Worm (Caenorhabditis elegans) whole organism, mixed stage, embryonic: Measurements from ENCODE around the gene F18E9.4.

Source experiments
- M03D4.4 ChIP-seq: sonication (generic microtip); optimal IDR thresholded peaks from 2 replicates; lab custom pipeline; 2017; ENCODE audit warnings: mild to moderate bottlenecking, missing genetic modification characterization, missing compliant biosample characterization
- blmp-1 ChIP-seq: fragments of 150-350 bp; optimal IDR thresholded peaks from 2 replicates; lab custom pipeline; 2014; ENCODE audit warnings: missing biosample characterization, missing genetic modification characterization
- ceh-39 ChIP-seq: fragments of 150-350 bp; optimal IDR thresholded peaks from 2 replicates; lab custom pipeline; 2014; ENCODE audit warnings: missing biosample characterization, missing genetic modification characterization
- ceh-43 ChIP-seq: fragments of 200-800 bp; sonication (Bioruptor generic); optimal IDR thresholded peaks from 2 replicates; lab custom pipeline; 2018; ENCODE audit warnings: mild to moderate bottlenecking, missing genetic modification characterization, moderate library complexity, missing compliant biosample characterization
- ceh-83 ChIP-seq: fragments of 200-800 bp; sonication (Bioruptor generic); optimal IDR thresholded peaks from 2 replicates; lab custom pipeline; 2018; ENCODE audit warnings: mild to moderate bottlenecking, missing genetic modification characterization, missing compliant biosample characterization
- ces-1 ChIP-seq: fragments of 150-350 bp; optimal IDR thresholded peaks from 2 replicates; lab custom pipeline; 2014; ENCODE audit warnings: missing biosample characterization, missing genetic modification reagents, missing genetic modification characterization
- cnd-1 ChIP-seq: fragments of 200-800 bp; sonication (Bioruptor generic); optimal IDR thresholded peaks from 2 replicates; lab custom pipeline; 2018; ENCODE audit warnings: mild to moderate bottlenecking, missing genetic modification characterization, missing compliant biosample characterization
- drap-1 ChIP-seq: fragments of 200-800 bp; sonication (Bioruptor generic); optimal IDR thresholded peaks from 3 replicates; lab custom pipeline; 2018; ENCODE audit warnings: mild to moderate bottlenecking, missing genetic modification characterization, missing compliant biosample characterization
- elt-1 ChIP-seq: sonication (generic microtip); optimal IDR thresholded peaks from 2 replicates; lab custom pipeline; 2017; ENCODE audit warnings: missing genetic modification characterization, mild to moderate bottlenecking, missing compliant biosample characterization, antibody characterized with exemption, moderate library complexity, borderline replicate concordance; ENCODE audit not compliant: insufficient read depth
- elt-3 ChIP-seq: fragments of 150-350 bp; optimal IDR thresholded peaks from 2 replicates; lab custom pipeline; 2014; ENCODE audit warnings: missing biosample characterization, missing genetic modification characterization
- ham-2 ChIP-seq: fragments of 200-800 bp; sonication (Bioruptor generic); optimal IDR thresholded peaks from 2 replicates; lab custom pipeline; 2018; ENCODE audit warnings: mild to moderate bottlenecking, missing genetic modification characterization, missing compliant biosample characterization
- hlh-1 ChIP-seq: fragments of 150-350 bp; optimal IDR thresholded peaks from 2 replicates; lab custom pipeline; 2014; ENCODE audit warnings: missing biosample characterization, missing genetic modification reagents, missing genetic modification characterization
- lin-13 ChIP-seq: fragments of 150-350 bp; optimal IDR thresholded peaks from 2 replicates; lab custom pipeline; 2014; ENCODE audit warnings: missing biosample characterization, missing genetic modification characterization
- lin-32 ChIP-seq: fragments of 200-800 bp; sonication (Bioruptor generic); optimal IDR thresholded peaks from 2 replicates; lab custom pipeline; 2018; ENCODE audit warnings: mild to moderate bottlenecking, missing genetic modification characterization, missing compliant biosample characterization
- lsy-2 ChIP-seq: fragments of 150-350 bp; optimal IDR thresholded peaks from 2 replicates; lab custom pipeline; 2014; ENCODE audit warnings: missing biosample characterization, missing genetic modification characterization
- mep-1 ChIP-seq: fragments of 150-350 bp; optimal IDR thresholded peaks from 2 replicates; lab custom pipeline; 2017; ENCODE audit warnings: missing biosample characterization, missing genetic modification reagents, missing genetic modification characterization, inconsistent platforms
- mls-2 ChIP-seq: sonication (generic microtip); optimal IDR thresholded peaks from 2 replicates; lab custom pipeline; 2016; ENCODE audit warnings: mild to moderate bottlenecking, missing genetic modification characterization, moderate library complexity, missing compliant biosample characterization
- nhr-12 ChIP-seq: fragments of 150-350 bp; optimal IDR thresholded peaks from 2 replicates; lab custom pipeline; 2014; ENCODE audit warnings: missing biosample characterization, missing genetic modification characterization
- nhr-2 ChIP-seq: fragments of 150-350 bp; optimal IDR thresholded peaks from 2 replicates; lab custom pipeline; 2014; ENCODE audit warnings: missing biosample characterization, missing genetic modification characterization
- nhr-237 ChIP-seq: fragments of 150-350 bp; optimal IDR thresholded peaks from 2 replicates; lab custom pipeline; 2014; ENCODE audit warnings: missing biosample characterization, missing genetic modification characterization
- nhr-76 ChIP-seq: sonication (generic microtip); optimal IDR thresholded peaks from 2 replicates; lab custom pipeline; 2017; ENCODE audit warnings: missing biosample characterization, missing genetic modification characterization
- pha-4 ChIP-seq: fragments of 150-350 bp; optimal IDR thresholded peaks from 2 replicates; lab custom pipeline; 2018; ENCODE audit warnings: missing biosample characterization, missing genetic modification reagents, missing genetic modification characterization
- sem-2 ChIP-seq: fragments of 200-800 bp; sonication (Bioruptor generic); optimal IDR thresholded peaks from 2 replicates; lab custom pipeline; 2018; ENCODE audit warnings: mild to moderate bottlenecking, missing genetic modification characterization, missing compliant biosample characterization
- sptf-1 ChIP-seq: sonication (generic microtip); optimal IDR thresholded peaks from 2 replicates; lab custom pipeline; 2017; ENCODE audit warnings: mild to moderate bottlenecking, missing genetic modification characterization, moderate library complexity, missing compliant biosample characterization
- tbx-8 ChIP-seq: fragments of 200-800 bp; sonication (Bioruptor generic); optimal IDR thresholded peaks from 2 replicates; lab custom pipeline; 2018; ENCODE audit warnings: mild to moderate bottlenecking, missing genetic modification characterization, moderate library complexity, missing compliant biosample characterization
- unc-120 ChIP-seq: sonication (generic microtip); optimal IDR thresholded peaks from 2 replicates; lab custom pipeline; 2017; ENCODE audit warnings: missing genetic modification characterization, missing compliant biosample characterization; ENCODE audit not compliant: poor library complexity, severe bottlenecking
- unc-39 ChIP-seq: fragments of 150-350 bp; optimal IDR thresholded peaks from 2 replicates; lab custom pipeline; 2014; ENCODE audit warnings: missing biosample characterization, missing genetic modification characterization
- unc-62 ChIP-seq: fragments of 150-350 bp; optimal IDR thresholded peaks from 2 replicates; lab custom pipeline; 2014; ENCODE audit warnings: missing biosample characterization, missing genetic modification reagents, missing genetic modification characterization
- zip-8 ChIP-seq: fragments of 150-350 bp; optimal IDR thresholded peaks from 2 replicates; lab custom pipeline; 2014; ENCODE audit warnings: missing biosample characterization, missing genetic modification characterization
- ztf-11 ChIP-seq: fragments of 150-350 bp; optimal IDR thresholded peaks from 2 replicates; lab custom pipeline; 2014; ENCODE audit warnings: missing biosample characterization, missing genetic modification characterization

The F18E9.4 gene

ce11 chrX:8545971-8546442 is 34.3 kb upstream of the F18E9.4 start, which contains the start of gene sdha-1:
sdha-1 (minus strand) TSS chrX:8546021.
- no peak for TF ChIP-seq zip-8 (tag; lab: Kevin White, UChicago)
- peak; percentile 54 for TF ChIP-seq pha-4 (tag; lab: Kevin White, UChicago)
- TF ChIP-seq mep-1 = peak; percentile 74
- TF ChIP-seq nhr-2 (tag; lab: Kevin White, UChicago) = no peak
- TF ChIP-seq lin-13 (tag; lab: Kevin White, UChicago) = peak; percentile 71
- TF ChIP-seq cnd-1 (tag; lab: Kevin White, UChicago) = peak; percentile 6
- peak; percentile 37 for TF ChIP-seq drap-1 (GFP tag; lab: Kevin White, UChicago)
- no peak for TF ChIP-seq blmp-1
- peak; percentile 50 for TF ChIP-seq unc-120 (tag; lab: Kevin White, UChicago)
- TF ChIP-seq hlh-1 = peak; percentile 54
- peak; percentile 53 for TF ChIP-seq nhr-237
- no peak for TF ChIP-seq tbx-8 (GFP tag; lab: Kevin White, UChicago)
- peak; percentile 2 for TF ChIP-seq ceh-39 (tag; lab: Kevin White, UChicago)

ce11 chrX:8549026-8549425 is 31.3 kb upstream of the F18E9.4 start, which contains the start of gene D2021.4:
D2021.4 (minus strand) TSS chrX:8549073.
- TF ChIP-seq mls-2 (no peak), drap-1 (GFP tag; lab: Kevin White, UChicago) (no peak), lsy-2 (tag; lab: Kevin White, UChicago) (no peak)
- TF ChIP-seq, all 35 proteins: peak for 0

ce11 chrX:8550099-8550498 is 30.2 kb upstream of the F18E9.4 start:
- no peak for TF ChIP-seq nhr-2 (tag; lab: Kevin White, UChicago)
- no peak for TF ChIP-seq ces-1
- no peak for TF ChIP-seq ham-2 (GFP tag; lab: Kevin White, UChicago)
- no peak for TF ChIP-seq ceh-43 (GFP tag; lab: Kevin White, UChicago)
- TF ChIP-seq ceh-83 (GFP tag; lab: Kevin White, UChicago) = no peak
- no peak for TF ChIP-seq lin-13 (tag; lab: Kevin White, UChicago)
- no peak for TF ChIP-seq zip-8 (tag; lab: Kevin White, UChicago)
- TF ChIP-seq elt-1 = no peak
- TF ChIP-seq sem-2 = no peak
- TF ChIP-seq lsy-2 (tag; lab: Kevin White, UChicago) = no peak

ce11 chrX:8551687-8552327 is 28.5 kb upstream of the F18E9.4 start, which contains the start of gene dhhc-14:
dhhc-14 (plus strand) TSS chrX:8552277.
- TF ChIP-seq mls-2 (peak; percentile 26), lsy-2 (tag; lab: Kevin White, UChicago) (peak; percentile 50), zip-8 (tag; lab: Kevin White, UChicago) (no peak), ztf-11 (tag; lab: Kevin White, UChicago) (peak; percentile 9), mep-1 (peak; percentile 79), pha-4 (tag; lab: Kevin White, UChicago) (peak; percentile 46), sptf-1 (tag; lab: Kevin White, UChicago) (peak; percentile 56), M03D4.4 (tag; lab: Kevin White, UChicago) (no peak), cnd-1 (tag; lab: Kevin White, UChicago) (peak; percentile 27), hlh-1 (peak; percentile 51), nhr-12 (no peak), unc-120 (tag; lab: Kevin White, UChicago) (peak; percentile 26), nhr-76 (tag; lab: Kevin White, UChicago) (no peak), ceh-39 (tag; lab: Kevin White, UChicago) (peak; percentile 32), ces-1 (peak; percentile 73), elt-3 (tag; lab: Kevin White, UChicago) (no peak), lin-32 (GFP tag; lab: Kevin White, UChicago) (no peak), unc-39 (no peak), unc-62 (GFP tag; lab: Kevin White, UChicago) (peak; percentile 28), nhr-2 (tag; lab: Kevin White, UChicago) (no peak), lin-13 (tag; lab: Kevin White, UChicago) (peak; percentile 75), drap-1 (GFP tag; lab: Kevin White, UChicago) (peak; percentile 31)

ce11 chrX:8554029-8554428 is 26.3 kb upstream of the F18E9.4 start:
- TF ChIP-seq blmp-1 (peak; percentile 73), lsy-2 (tag; lab: Kevin White, UChicago) (no peak), elt-1 (peak; percentile 65)
